Worm (Caenorhabditis elegans) whole organism, mixed stage, embryonic: ENCODE data around the gene F44E2.8.

Experiments
- M03D4.4 ChIP-seq: sonication (generic microtip); optimal IDR thresholded peaks from 2 replicates; lab custom pipeline; 2017; ENCODE audit warnings: mild to moderate bottlenecking, missing genetic modification characterization, missing compliant biosample characterization
- bed-3 ChIP-seq: fragments of 200-800 bp; sonication (Bioruptor generic); optimal IDR thresholded peaks from 3 replicates; lab custom pipeline; 2018; ENCODE audit warnings: mild to moderate bottlenecking, missing genetic modification characterization, moderate library complexity, missing compliant biosample characterization
- blmp-1 ChIP-seq: fragments of 150-350 bp; optimal IDR thresholded peaks from 2 replicates; lab custom pipeline; 2014; ENCODE audit warnings: missing biosample characterization, missing genetic modification characterization
- ceh-39 ChIP-seq: fragments of 150-350 bp; optimal IDR thresholded peaks from 2 replicates; lab custom pipeline; 2014; ENCODE audit warnings: missing biosample characterization, missing genetic modification characterization
- ceh-43 ChIP-seq: fragments of 200-800 bp; sonication (Bioruptor generic); optimal IDR thresholded peaks from 2 replicates; lab custom pipeline; 2018; ENCODE audit warnings: mild to moderate bottlenecking, missing genetic modification characterization, moderate library complexity, missing compliant biosample characterization
- ceh-83 ChIP-seq: fragments of 200-800 bp; sonication (Bioruptor generic); optimal IDR thresholded peaks from 2 replicates; lab custom pipeline; 2018; ENCODE audit warnings: mild to moderate bottlenecking, missing genetic modification characterization, missing compliant biosample characterization
- ces-1 ChIP-seq: fragments of 150-350 bp; optimal IDR thresholded peaks from 2 replicates; lab custom pipeline; 2014; ENCODE audit warnings: missing biosample characterization, missing genetic modification reagents, missing genetic modification characterization
- cnd-1 ChIP-seq: fragments of 200-800 bp; sonication (Bioruptor generic); optimal IDR thresholded peaks from 2 replicates; lab custom pipeline; 2018; ENCODE audit warnings: mild to moderate bottlenecking, missing genetic modification characterization, missing compliant biosample characterization
- drap-1 ChIP-seq: fragments of 200-800 bp; sonication (Bioruptor generic); optimal IDR thresholded peaks from 3 replicates; lab custom pipeline; 2018; ENCODE audit warnings: mild to moderate bottlenecking, missing genetic modification characterization, missing compliant biosample characterization
- elt-1 ChIP-seq: sonication (generic microtip); optimal IDR thresholded peaks from 2 replicates; lab custom pipeline; 2017; ENCODE audit warnings: missing genetic modification characterization, mild to moderate bottlenecking, missing compliant biosample characterization, antibody characterized with exemption, moderate library complexity, borderline replicate concordance; ENCODE audit not compliant: insufficient read depth
- elt-3 ChIP-seq: fragments of 150-350 bp; optimal IDR thresholded peaks from 2 replicates; lab custom pipeline; 2014; ENCODE audit warnings: missing biosample characterization, missing genetic modification characterization
- flh-1 ChIP-seq: fragments of 200-800 bp; sonication (Bioruptor generic); optimal IDR thresholded peaks from 2 replicates; lab custom pipeline; 2018; ENCODE audit warnings: mild to moderate bottlenecking, missing genetic modification characterization, moderate library complexity, missing compliant biosample characterization
- ham-2 ChIP-seq: fragments of 200-800 bp; sonication (Bioruptor generic); optimal IDR thresholded peaks from 2 replicates; lab custom pipeline; 2018; ENCODE audit warnings: mild to moderate bottlenecking, missing genetic modification characterization, missing compliant biosample characterization
- hlh-1 ChIP-seq: fragments of 150-350 bp; optimal IDR thresholded peaks from 2 replicates; lab custom pipeline; 2014; ENCODE audit warnings: missing biosample characterization, missing genetic modification reagents, missing genetic modification characterization
- lin-13 ChIP-seq: fragments of 150-350 bp; optimal IDR thresholded peaks from 2 replicates; lab custom pipeline; 2014; ENCODE audit warnings: missing biosample characterization, missing genetic modification characterization
- lin-32 ChIP-seq: fragments of 200-800 bp; sonication (Bioruptor generic); optimal IDR thresholded peaks from 2 replicates; lab custom pipeline; 2018; ENCODE audit warnings: mild to moderate bottlenecking, missing genetic modification characterization, missing compliant biosample characterization
- lsy-2 ChIP-seq: fragments of 150-350 bp; optimal IDR thresholded peaks from 2 replicates; lab custom pipeline; 2014; ENCODE audit warnings: missing biosample characterization, missing genetic modification characterization
- mab-5 ChIP-seq: fragments of 150-350 bp; optimal IDR thresholded peaks from 2 replicates; lab custom pipeline; 2014; ENCODE audit warnings: missing biosample characterization, missing genetic modification characterization
- mep-1 ChIP-seq: fragments of 150-350 bp; optimal IDR thresholded peaks from 2 replicates; lab custom pipeline; 2017; ENCODE audit warnings: missing biosample characterization, missing genetic modification reagents, missing genetic modification characterization, inconsistent platforms
- mls-2 ChIP-seq: sonication (generic microtip); optimal IDR thresholded peaks from 2 replicates; lab custom pipeline; 2016; ENCODE audit warnings: mild to moderate bottlenecking, missing genetic modification characterization, moderate library complexity, missing compliant biosample characterization
- nhr-12 ChIP-seq: fragments of 150-350 bp; optimal IDR thresholded peaks from 2 replicates; lab custom pipeline; 2014; ENCODE audit warnings: missing biosample characterization, missing genetic modification characterization
- nhr-2 ChIP-seq: fragments of 150-350 bp; optimal IDR thresholded peaks from 2 replicates; lab custom pipeline; 2014; ENCODE audit warnings: missing biosample characterization, missing genetic modification characterization
- nhr-237 ChIP-seq: fragments of 150-350 bp; optimal IDR thresholded peaks from 2 replicates; lab custom pipeline; 2014; ENCODE audit warnings: missing biosample characterization, missing genetic modification characterization
- nhr-28 ChIP-seq: fragments of 150-350 bp; optimal IDR thresholded peaks from 2 replicates; lab custom pipeline; 2014; ENCODE audit warnings: missing biosample characterization, missing genetic modification characterization
- nhr-76 ChIP-seq: sonication (generic microtip); optimal IDR thresholded peaks from 2 replicates; lab custom pipeline; 2017; ENCODE audit warnings: missing biosample characterization, missing genetic modification characterization
- pha-4 ChIP-seq: fragments of 150-350 bp; optimal IDR thresholded peaks from 2 replicates; lab custom pipeline; 2018; ENCODE audit warnings: missing biosample characterization, missing genetic modification reagents, missing genetic modification characterization
- sem-2 ChIP-seq: fragments of 200-800 bp; sonication (Bioruptor generic); optimal IDR thresholded peaks from 2 replicates; lab custom pipeline; 2018; ENCODE audit warnings: mild to moderate bottlenecking, missing genetic modification characterization, missing compliant biosample characterization
- snpc-4 ChIP-seq: fragments of 150-350 bp; optimal IDR thresholded peaks from 2 replicates; lab custom pipeline; 2014; ENCODE audit warnings: missing biosample characterization, missing genetic modification characterization
- sptf-1 ChIP-seq: sonication (generic microtip); optimal IDR thresholded peaks from 2 replicates; lab custom pipeline; 2017; ENCODE audit warnings: mild to moderate bottlenecking, missing genetic modification characterization, moderate library complexity, missing compliant biosample characterization
- tbx-8 ChIP-seq: fragments of 200-800 bp; sonication (Bioruptor generic); optimal IDR thresholded peaks from 2 replicates; lab custom pipeline; 2018; ENCODE audit warnings: mild to moderate bottlenecking, missing genetic modification characterization, moderate library complexity, missing compliant biosample characterization
- unc-120 ChIP-seq: sonication (generic microtip); optimal IDR thresholded peaks from 2 replicates; lab custom pipeline; 2017; ENCODE audit warnings: missing genetic modification characterization, missing compliant biosample characterization; ENCODE audit not compliant: poor library complexity, severe bottlenecking
- unc-39 ChIP-seq: fragments of 150-350 bp; optimal IDR thresholded peaks from 2 replicates; lab custom pipeline; 2014; ENCODE audit warnings: missing biosample characterization, missing genetic modification characterization
- unc-62 ChIP-seq: fragments of 150-350 bp; optimal IDR thresholded peaks from 2 replicates; lab custom pipeline; 2014; ENCODE audit warnings: missing biosample characterization, missing genetic modification reagents, missing genetic modification characterization
- zip-8 ChIP-seq: fragments of 150-350 bp; optimal IDR thresholded peaks from 2 replicates; lab custom pipeline; 2014; ENCODE audit warnings: missing biosample characterization, missing genetic modification characterization
- ztf-11 ChIP-seq: fragments of 150-350 bp; optimal IDR thresholded peaks from 2 replicates; lab custom pipeline; 2014; ENCODE audit warnings: missing biosample characterization, missing genetic modification characterization

F44E2.8 gene

ce11 chrIII:8807246-8807645 lies 42.4 kb downstream of the F44E2.8 start, which contains the start of gene F54F2.7:
F54F2.7 (minus strand) TSS chrIII:8807346.
- TF ChIP-seq unc-39 (tag; lab: Kevin White, UChicago): no peak
- no peak for TF ChIP-seq ceh-43 (GFP tag; lab: Kevin White, UChicago)
- no peak for TF ChIP-seq nhr-12
- no peak for TF ChIP-seq tbx-8 (GFP tag; lab: Kevin White, UChicago)

- TF ChIP-seq tbx-8 (GFP tag; lab: Kevin White, UChicago) (no peak), cnd-1 (no peak), mep-1 (no peak), ztf-11 (tag; lab: Kevin White, UChicago) (no peak), elt-1 (no peak), ceh-83 (peak; percentile 43), blmp-1 (tag; lab: Kevin White, UChicago) (no peak), unc-120 (tag; lab: Kevin White, UChicago) (no peak)
Observed at ce11 chrIII:8805815-8806214, 43.9 kb downstream of the F44E2.8 start.

- peak; percentile 65 for TF ChIP-seq tbx-8 (GFP tag; lab: Kevin White, UChicago)
- TF ChIP-seq elt-1: peak; percentile 25
- peak; percentile 11 for TF ChIP-seq nhr-28 (tag; lab: Kevin White, UChicago)
- TF ChIP-seq unc-120 (tag; lab: Kevin White, UChicago): peak; percentile 97
- TF ChIP-seq sptf-1 (tag; lab: Kevin White, UChicago): peak; percentile 63
- no peak for TF ChIP-seq ceh-83
- peak; percentile 57 for TF ChIP-seq unc-39 (tag; lab: Kevin White, UChicago)
- no peak for TF ChIP-seq snpc-4 (tag; lab: Kevin White, UChicago)
- peak; percentile 69 for TF ChIP-seq cnd-1
- peak; percentile 99 for TF ChIP-seq unc-62 (GFP tag; lab: Kevin White, UChicago)
- TF ChIP-seq zip-8 (tag; lab: Kevin White, UChicago): peak; percentile 39
- peak; percentile 93 for TF ChIP-seq ceh-39 (tag; lab: Kevin White, UChicago)
- peak; percentile 97 for TF ChIP-seq nhr-2 (tag; lab: Kevin White, UChicago)
- TF ChIP-seq pha-4 (tag; lab: Kevin White, UChicago): peak; percentile 89
- TF ChIP-seq elt-3 (tag; lab: Kevin White, UChicago): peak; percentile 93
- TF ChIP-seq mep-1: peak; percentile 98
- TF ChIP-seq hlh-1 (tag; lab: Kevin White, UChicago): peak; percentile 97
- TF ChIP-seq M03D4.4 (tag; lab: Kevin White, UChicago): peak; percentile 55
- no peak for TF ChIP-seq blmp-1 (tag; lab: Kevin White, UChicago)
- TF ChIP-seq ceh-43 (GFP tag; lab: Kevin White, UChicago): peak; percentile 47
- peak; percentile 86 for TF ChIP-seq drap-1 (GFP tag; lab: Kevin White, UChicago)
- peak; percentile 99 for TF ChIP-seq ham-2 (GFP tag; lab: Kevin White, UChicago)
- TF ChIP-seq nhr-237 (tag; lab: Kevin White, UChicago): peak; percentile 97
- TF ChIP-seq bed-3 (GFP tag; lab: Kevin White, UChicago): peak; percentile 48
- TF ChIP-seq ces-1 (GFP tag; lab: Kevin White, UChicago): peak; percentile 96
- no peak for TF ChIP-seq lin-13 (tag; lab: Kevin White, UChicago)
- peak; percentile 89 for TF ChIP-seq ztf-11 (tag; lab: Kevin White, UChicago)
- TF ChIP-seq mab-5: peak; percentile 74
- TF ChIP-seq flh-1 (GFP tag; lab: Kevin White, UChicago): no peak
- no peak for TF ChIP-seq sem-2 (GFP tag; lab: Kevin White, UChicago)
- TF ChIP-seq nhr-76 (tag; lab: Kevin White, UChicago): no peak
- no peak for TF ChIP-seq nhr-12
- TF ChIP-seq lin-32 (GFP tag; lab: Kevin White, UChicago): peak; percentile 31
- TF ChIP-seq mls-2 (tag; lab: Kevin White, UChicago): peak; percentile 86
- peak; percentile 85 for TF ChIP-seq lsy-2 (tag; lab: Kevin White, UChicago)
Observed at ce11 chrIII:8801864-8802818, 47.5 kb downstream of the F44E2.8 start.
